Fruit fly (Drosophila melanogaster) whole organism, larva: ENCODE measurements around the gene Syx5.

Experiments
- noc ChIP-seq: fragments of 200-800 bp; sonication (Bioruptor generic); optimal IDR thresholded peaks from 3 replicates; lab custom pipeline; 2019; ENCODE audit warnings: missing biosample characterization, mild to moderate bottlenecking, missing genetic modification characterization, moderate library complexity

Syx5 gene

DNA sequence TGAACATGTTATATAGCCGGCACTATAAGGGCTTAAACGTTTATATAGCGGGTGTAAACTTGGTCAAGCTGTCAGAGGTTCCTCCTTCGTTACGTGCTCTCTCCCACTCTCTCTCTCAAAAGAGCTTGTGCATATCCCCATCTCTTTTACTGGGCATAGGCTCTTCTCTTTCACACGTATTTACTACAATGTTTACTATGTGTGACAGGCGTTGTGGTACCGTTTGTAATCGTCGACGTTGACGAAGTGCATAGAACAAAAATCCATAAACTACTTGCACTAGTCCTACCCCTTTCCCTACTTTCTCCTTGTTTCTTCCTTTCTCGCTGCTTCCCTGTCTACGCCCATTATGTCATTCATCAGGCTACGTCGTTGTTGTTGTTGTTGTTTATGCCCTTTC, 30.3 kb upstream of the Syx5 start:
- TF ChIP-seq noc (tag; lab: Kevin White, UChicago): no peak

DNA sequence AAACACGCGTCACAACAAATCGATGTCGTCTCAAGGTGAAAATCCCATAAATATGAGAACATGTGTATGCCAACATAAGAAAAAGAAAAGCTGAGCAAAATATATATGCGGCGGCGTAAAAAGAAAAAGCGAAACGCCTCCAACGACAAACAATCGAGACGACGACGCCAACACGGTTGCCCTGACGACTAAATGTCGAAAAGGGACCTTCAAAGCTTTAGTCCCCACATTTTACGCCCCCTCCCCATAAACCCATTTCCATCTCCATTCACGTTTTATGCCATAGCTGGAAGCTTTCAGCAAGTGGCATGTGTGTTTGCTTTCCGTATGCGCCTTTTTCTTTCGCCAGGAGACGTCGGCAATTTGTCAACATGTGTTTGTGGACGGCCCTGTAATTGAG, 29.2 kb upstream of the Syx5 start:
- TF ChIP-seq noc (tag; lab: Kevin White, UChicago): no peak

DNA sequence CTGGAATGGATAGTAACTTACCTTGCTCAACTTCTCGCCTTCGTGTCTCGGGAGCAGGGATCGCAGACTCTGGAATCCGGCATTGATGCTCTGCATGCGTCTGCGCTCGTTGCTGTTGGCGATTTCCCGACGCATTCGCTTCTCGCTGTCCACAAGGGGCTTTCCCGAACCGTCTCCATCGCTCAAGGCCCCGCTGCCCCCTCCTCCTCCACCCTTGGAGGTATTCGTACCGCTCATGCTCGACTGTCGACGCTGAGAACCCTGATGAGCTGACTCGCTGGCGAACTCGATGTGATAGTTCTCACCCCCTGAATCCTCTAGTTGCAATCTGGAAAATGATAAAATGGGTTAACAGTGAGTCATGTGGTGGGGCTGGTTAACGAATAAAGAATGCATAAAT, 28.3 kb upstream of the Syx5 start:
- no peak for TF ChIP-seq noc (tag; lab: Kevin White, UChicago)

DNA sequence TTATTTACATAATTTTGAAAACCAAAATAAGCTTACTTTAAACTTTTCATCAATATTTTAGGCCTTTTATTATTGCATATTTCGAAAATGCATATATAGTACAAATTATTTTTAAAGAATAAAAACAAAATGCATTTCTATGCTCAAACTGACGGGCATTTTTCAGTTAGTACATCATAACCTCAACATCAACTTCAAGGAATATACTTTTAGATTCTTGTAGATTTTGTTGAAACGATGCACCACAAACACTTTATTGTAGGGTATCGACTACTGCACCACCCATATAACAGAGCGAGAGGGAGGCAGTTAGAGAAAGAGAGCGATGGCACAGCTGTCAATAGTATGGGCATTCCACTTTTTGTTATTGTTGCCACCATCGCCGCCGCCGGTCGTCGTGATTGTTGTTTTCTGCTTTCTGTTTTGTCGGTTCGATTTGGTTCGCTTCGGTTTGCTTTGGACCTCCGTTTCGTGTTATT, 27.3 kb upstream of the Syx5 start:
- TF ChIP-seq noc (tag; lab: Kevin White, UChicago): peak; percentile 67

DNA sequence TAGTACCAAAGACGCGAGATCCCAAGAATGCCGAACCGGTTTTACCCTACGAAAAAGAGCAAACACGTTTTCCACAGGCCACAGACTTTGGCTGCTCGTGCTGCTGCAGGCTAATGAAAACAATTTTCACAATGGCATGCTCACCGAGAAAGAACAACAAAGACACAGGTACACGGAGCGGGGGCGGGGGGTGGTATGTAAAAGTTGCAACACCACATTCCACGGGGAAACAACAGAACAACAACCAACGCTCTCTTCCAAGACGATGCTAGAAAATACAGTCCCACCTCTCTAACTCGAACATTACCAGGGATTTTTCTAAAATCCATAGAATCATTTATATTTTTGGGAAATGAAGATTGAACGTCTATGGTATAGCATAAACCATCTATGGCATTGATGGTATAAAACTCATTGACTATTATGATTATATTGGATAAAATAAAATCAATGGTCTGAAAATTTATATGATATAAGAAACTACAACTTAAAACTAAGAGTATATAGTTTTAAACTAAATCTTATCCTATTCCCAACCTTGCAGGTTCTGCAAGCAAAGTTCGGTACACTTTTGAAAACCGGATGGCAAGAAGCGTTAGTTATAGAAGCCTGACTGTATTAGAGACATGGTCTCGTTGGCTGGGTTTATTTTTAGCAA, 25.6 kb upstream of the Syx5 start:
- no peak for TF ChIP-seq noc (tag; lab: Kevin White, UChicago)

DNA sequence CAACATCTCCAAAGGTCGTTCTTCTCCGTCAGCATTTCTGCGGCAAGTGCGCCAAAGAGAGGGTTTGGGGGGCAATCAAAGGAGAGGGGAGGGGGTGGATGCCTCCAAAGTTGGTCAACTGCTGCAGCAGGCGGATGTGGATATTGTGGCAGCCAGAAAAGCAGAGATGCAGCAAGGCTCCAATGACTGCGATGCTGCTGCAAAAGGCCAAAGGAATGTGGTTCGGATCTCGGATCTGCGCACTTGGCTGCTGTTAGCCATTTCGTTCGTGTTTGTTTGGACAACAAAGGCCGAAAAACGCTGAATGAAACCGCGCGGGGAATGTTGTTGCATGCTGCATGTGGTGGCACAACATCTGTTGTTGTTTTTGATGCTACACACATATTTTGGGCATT, 25.1 kb upstream of the Syx5 start:
- no peak for TF ChIP-seq noc (tag; lab: Kevin White, UChicago)

DNA sequence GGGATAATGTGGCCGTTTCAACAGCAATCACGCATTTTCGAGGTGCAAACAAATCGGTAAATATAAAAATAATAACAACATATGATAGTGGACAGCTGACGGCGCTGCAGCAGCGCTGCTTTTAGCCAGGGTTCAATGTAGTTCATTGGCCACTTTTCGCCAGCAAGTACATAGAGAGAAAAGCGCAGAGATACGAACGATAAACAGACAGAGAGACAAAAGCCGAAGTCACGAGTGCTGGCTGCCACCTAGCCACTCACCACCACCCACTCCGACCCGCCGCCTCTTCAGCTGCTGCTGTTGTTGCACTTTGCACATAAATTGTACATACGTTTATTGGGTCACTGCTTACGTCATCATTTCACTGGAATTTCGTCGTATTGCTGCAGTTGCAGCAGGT, 24.3 kb upstream of the Syx5 start:
- TF ChIP-seq noc (tag; lab: Kevin White, UChicago): no peak

DNA sequence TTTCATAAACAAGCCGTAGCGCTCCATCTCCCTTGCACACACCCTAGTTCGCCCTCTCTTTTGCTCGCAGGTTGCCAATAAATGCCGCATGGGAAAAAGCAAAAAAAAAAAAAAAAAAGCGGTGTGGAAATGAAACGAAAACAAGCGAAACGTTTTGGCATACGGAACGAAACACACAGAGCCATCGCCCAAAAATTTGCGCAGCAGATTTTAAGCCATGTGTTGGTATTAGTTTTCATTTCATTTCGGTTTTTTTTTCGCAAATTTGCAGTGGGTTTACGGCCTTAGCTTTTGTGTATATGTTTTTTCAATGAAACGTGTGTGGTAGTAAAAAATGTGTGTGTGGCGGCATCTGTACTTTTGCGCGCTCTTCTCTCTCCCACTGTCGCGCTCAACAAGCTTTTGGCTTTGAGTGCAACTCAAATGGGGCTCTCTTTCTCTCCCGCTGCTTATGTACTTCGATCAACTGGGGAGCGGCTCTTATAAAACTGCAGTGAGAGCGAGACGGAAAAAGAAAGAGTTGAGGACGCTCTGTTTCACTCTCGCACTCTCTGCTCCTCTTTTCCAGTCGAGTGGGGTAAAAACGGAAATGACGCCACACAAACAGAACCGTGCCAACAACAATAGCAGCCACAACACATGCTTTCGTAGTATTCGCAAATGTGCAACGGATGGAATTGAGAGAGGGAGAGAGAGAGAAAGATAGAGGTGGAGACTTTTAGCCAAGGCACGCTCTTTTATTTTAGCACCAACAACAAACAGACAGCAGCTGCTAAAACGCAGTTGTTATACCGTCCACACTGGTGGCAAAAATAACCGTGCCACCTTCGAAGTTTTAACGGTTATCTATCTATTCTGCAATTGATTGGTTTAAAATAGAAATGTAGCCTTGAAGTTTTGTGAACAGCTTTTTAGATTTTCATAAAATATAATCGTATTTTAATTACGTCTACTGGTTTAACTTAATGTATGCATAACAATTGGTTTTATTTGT, 22.5 kb upstream of the Syx5 start:
- TF ChIP-seq noc (tag; lab: Kevin White, UChicago): peak; percentile 72

DNA sequence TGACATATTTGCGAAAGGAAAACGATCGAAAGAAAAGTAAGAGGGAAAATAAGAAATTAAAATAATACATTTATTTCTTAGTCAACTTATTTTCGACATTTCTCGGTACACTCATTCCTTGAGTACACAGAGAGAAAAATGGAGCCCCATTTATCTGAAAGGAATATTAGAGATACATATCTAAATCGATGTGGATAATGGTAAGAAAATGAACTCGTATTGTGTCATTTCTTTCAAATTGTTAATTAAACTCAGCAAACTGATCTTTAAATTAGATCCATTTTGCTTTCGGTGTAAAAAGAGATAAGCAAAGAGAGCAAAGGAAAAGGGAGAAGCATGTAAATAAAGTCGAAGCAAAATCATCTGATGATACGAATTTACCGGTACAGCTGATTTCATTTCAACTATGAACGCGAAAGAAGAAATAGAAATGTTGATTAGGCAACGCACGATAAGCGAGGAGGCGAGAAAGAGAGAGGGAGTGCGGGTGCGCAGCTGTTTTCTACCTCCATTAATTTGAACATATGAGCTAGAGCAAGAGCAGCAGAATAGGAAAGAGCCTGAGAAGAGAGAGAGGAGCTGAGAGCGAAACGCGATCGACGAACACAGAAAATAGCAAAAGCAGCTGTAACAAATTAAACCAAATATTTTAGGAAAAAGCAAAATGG, 21.3 kb upstream of the Syx5 start:
- TF ChIP-seq noc (tag; lab: Kevin White, UChicago): peak; percentile 83

DNA sequence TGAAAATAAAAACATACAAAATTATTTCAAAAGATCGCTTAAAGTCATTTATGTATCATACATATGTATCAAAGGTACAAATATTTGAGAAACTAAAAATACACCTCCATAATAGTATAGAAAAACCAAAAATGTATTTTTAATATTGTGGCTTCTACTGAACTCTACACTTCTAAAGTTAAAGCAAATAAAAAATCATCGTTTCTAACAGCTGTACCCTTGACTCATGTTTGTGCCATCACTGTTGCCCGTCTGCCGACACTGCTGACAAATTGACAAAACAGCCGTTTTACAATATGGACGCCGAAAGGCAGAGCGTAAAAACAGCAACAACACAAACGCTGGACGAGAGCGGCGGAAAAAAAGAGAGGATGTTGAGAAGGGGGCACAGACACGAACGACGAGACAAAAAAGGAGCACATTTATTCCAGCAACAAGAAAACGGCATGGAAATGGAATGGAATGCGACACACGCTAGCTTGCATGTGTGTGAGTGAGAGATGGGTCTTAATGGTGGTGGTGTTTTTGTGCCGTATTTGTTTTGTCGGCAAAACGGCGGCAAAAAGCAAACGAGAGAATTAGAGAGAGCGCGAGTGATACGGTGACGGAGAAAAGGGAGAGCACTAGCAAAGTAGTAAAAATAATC, 20.7 kb upstream of the Syx5 start:
- TF ChIP-seq noc (tag; lab: Kevin White, UChicago): peak; percentile 83

DNA sequence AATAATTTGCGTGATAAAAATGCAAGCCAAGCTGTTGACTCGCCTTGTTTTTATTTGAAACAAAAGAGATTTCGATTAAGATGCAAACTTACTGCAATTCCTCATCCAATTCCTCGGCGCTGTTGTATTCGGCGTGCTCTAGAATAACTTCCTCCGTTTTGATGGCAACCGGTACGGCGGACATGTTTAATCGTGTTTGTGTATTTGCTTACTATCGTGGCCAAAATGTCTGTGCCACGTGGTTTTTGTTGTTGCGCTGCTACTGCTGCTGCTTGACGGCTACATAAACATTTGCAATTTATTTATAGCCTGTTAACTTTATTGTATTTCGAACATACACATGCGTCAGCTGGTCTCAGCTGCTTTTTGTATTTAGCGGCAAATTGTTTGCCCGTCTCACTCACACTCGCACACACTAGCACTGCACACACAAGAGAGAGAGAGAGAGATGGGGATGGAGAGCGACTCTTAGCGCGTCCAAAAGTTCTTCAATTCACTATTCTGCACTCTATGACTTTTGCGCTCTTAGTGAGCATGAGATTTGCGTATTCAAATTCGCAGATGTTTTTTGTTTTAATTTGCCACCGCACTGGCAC, 20.0 kb upstream of the Syx5 start:
- TF ChIP-seq noc (tag; lab: Kevin White, UChicago): no peak

DNA sequence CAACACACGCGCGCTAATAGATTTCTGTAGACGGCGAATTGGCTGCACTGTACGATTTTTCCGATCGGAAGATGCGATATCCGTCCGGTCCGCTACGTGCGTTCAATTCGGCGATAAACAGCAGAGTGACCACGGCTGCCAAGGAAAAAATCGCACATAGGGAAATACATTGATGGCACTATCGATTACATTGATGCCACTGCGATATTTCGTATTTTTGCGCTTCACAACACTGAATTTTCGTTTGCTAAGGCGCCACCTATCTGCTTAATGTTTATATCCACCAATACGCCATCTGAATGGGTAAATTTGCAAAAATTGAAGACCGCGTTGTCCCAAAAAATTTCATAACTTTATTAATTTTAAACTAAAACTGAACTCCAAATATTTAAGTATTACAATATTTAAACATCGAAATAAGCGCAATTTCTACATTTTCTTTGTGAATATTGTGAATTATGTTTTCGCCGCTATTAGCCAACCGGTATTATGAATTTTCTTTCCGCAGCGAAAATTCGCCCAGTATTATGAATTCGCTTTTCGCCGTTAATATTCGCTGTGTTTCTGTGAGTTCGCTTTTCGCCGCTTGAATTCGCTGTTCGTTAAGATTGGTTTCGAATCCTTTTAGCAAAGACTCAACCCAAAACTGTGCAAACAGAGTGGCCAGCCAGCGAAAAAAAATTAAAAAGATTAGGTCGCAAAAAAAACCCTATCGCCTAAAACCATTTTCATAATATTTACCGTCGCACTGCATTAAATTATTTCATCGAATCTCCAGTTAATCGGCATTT, 19.3 kb upstream of the Syx5 start, which contains the start of the genes crp and pkaap:
Gene crp, minus strand, starts transcription at position 129 of the 791 bp plus-strand sequence.
Gene pkaap, plus strand, starts transcription at position 689 of the 791 bp plus-strand sequence.
- TF ChIP-seq noc (tag; lab: Kevin White, UChicago): no peak

DNA sequence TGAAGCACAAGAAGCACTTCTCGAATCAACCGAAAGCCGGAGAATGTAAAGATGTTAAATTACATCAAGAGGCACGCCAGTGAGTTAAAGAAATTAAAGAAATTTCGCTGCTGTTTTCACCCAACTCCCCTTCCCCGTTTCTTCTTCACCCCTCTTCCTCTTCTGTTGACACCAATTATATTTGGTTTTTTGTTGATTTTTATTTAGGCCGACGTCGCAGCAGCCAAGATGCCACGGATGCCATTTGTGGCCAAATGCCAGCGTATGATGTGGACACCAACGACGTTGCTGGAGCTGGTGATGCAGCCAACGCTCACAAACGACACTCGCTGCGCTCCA, 18.8 kb upstream of the Syx5 start:
- TF ChIP-seq noc (tag; lab: Kevin White, UChicago): no peak

DNA sequence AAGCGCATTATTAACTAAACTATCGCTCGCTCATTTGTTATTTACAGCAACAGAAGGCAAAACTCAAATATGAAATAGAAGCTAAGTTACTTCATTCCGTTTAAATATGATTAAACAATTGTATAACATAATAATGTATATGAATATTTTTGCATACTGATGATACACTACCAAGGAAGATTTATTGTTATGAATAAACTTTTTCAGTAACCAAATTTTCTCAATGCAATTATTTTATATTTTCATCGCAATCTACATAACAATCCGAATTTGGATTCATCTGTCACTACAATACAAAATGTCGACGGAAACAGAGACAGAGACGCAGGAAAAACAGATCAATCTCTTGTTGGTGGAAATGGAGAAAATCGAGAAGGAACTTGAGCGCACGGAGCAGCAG, 16.2 kb upstream of the Syx5 start, which contains the start of gene CG17329:
Gene CG17329, plus strand, starts transcription at position 301 of the 400 bp plus-strand sequence.
- TF ChIP-seq noc (tag; lab: Kevin White, UChicago): no peak
